Worm (Caenorhabditis elegans) whole organism, L3 larva: Measurements from ENCODE around the gene srj-25.

Experiments
- R02D3.7 ChIP-seq: fragments of 150-350 bp; optimal IDR thresholded peaks from 2 replicates; lab custom pipeline; 2014; ENCODE audit warnings: missing biosample characterization, missing genetic modification characterization
- ZK546.5 ChIP-seq: sonication (generic microtip); optimal IDR thresholded peaks from 2 replicates; lab custom pipeline; 2017; ENCODE audit warnings: missing biosample characterization, missing genetic modification characterization
- aly-2 ChIP-seq: fragments of 150-350 bp; optimal IDR thresholded peaks from 2 replicates; lab custom pipeline; 2014; ENCODE audit warnings: missing biosample characterization, missing genetic modification characterization
- ceh-16 ChIP-seq: sonication (generic microtip); optimal IDR thresholded peaks from 2 replicates; lab custom pipeline; 2017; ENCODE audit warnings: missing biosample characterization, missing genetic modification characterization
- ceh-28 ChIP-seq: fragments of 150-350 bp; optimal IDR thresholded peaks from 2 replicates; lab custom pipeline; 2014; ENCODE audit warnings: missing biosample characterization, missing genetic modification reagents, missing genetic modification characterization
- ceh-9 ChIP-seq: sonication (generic microtip); optimal IDR thresholded peaks from 2 replicates; lab custom pipeline; 2018; ENCODE audit warnings: missing biosample characterization, missing genetic modification characterization
- egl-27 ChIP-seq: sonication (generic microtip); optimal IDR thresholded peaks from 4 replicates; lab custom pipeline; 2017; ENCODE audit warnings: missing biosample characterization, missing genetic modification reagents, missing genetic modification characterization
- elt-2 ChIP-seq: sonication (generic microtip); optimal IDR thresholded peaks from 2 replicates; lab custom pipeline; 2016; ENCODE audit warnings: missing genetic modification reagents, mild to moderate bottlenecking, missing genetic modification characterization, missing compliant biosample characterization
- fkh-10 ChIP-seq: sonication (generic microtip); optimal IDR thresholded peaks from 2 replicates; lab custom pipeline; 2017; ENCODE audit warnings: missing biosample characterization, missing genetic modification reagents, missing genetic modification characterization
- fkh-2 ChIP-seq: fragments of 150-350 bp; optimal IDR thresholded peaks from 2 replicates; lab custom pipeline; 2014; ENCODE audit warnings: missing biosample characterization, missing genetic modification reagents, missing genetic modification characterization
- lin-15B ChIP-seq: fragments of 150-350 bp; optimal IDR thresholded peaks from 2 replicates; lab custom pipeline; 2014; ENCODE audit warnings: missing biosample characterization, missing genetic modification characterization
- lin-39 ChIP-seq: fragments of 150-350 bp; optimal IDR thresholded peaks from 2 replicates; lab custom pipeline; 2018; ENCODE audit warnings: missing biosample characterization, missing genetic modification reagents, missing genetic modification characterization
- lsy-12 ChIP-seq: sonication (generic microtip); optimal IDR thresholded peaks from 2 replicates; lab custom pipeline; 2016; ENCODE audit warnings: mild to moderate bottlenecking, missing genetic modification characterization, missing compliant biosample characterization
- mml-1 ChIP-seq: fragments of 150-350 bp; sonication (generic microtip); optimal IDR thresholded peaks from 3 replicates; lab custom pipeline; 2014; ENCODE audit warnings: missing biosample characterization, missing genetic modification characterization
- nfya-1 ChIP-seq: sonication (generic microtip); optimal IDR thresholded peaks from 2 replicates; lab custom pipeline; 2017; ENCODE audit warnings: missing genetic modification characterization, mild to moderate bottlenecking, missing compliant biosample characterization, antibody characterized with exemption, moderate library complexity; ENCODE audit not compliant: insufficient read depth
- nhr-11 ChIP-seq: fragments of 150-350 bp; optimal IDR thresholded peaks from 2 replicates; lab custom pipeline; 2014; ENCODE audit warnings: missing biosample characterization, missing genetic modification characterization
- nhr-12 ChIP-seq: fragments of 150-350 bp; optimal IDR thresholded peaks from 2 replicates; lab custom pipeline; 2014; ENCODE audit warnings: missing biosample characterization, missing genetic modification characterization
- nhr-23 ChIP-seq: fragments of 150-350 bp; optimal IDR thresholded peaks from 2 replicates; lab custom pipeline; 2014; ENCODE audit warnings: missing biosample characterization, missing genetic modification reagents, missing genetic modification characterization
- nhr-237 ChIP-seq: fragments of 150-350 bp; optimal IDR thresholded peaks from 2 replicates; lab custom pipeline; 2014; ENCODE audit warnings: missing biosample characterization, missing genetic modification characterization
- nhr-28 ChIP-seq: fragments of 150-350 bp; optimal IDR thresholded peaks from 2 replicates; lab custom pipeline; 2014; ENCODE audit warnings: missing biosample characterization, missing genetic modification characterization
- nhr-76 ChIP-seq: fragments of 150-350 bp; sonication (generic microtip); optimal IDR thresholded peaks from 5 replicates; lab custom pipeline; 2014; ENCODE audit warnings: missing biosample characterization, missing genetic modification characterization
- nhr-77 ChIP-seq: fragments of 150-350 bp; optimal IDR thresholded peaks from 2 replicates; lab custom pipeline; 2014; ENCODE audit warnings: missing biosample characterization, missing genetic modification characterization
- pha-4 ChIP-seq: fragments of 150-350 bp; optimal IDR thresholded peaks from 2 replicates; lab custom pipeline; 2014; ENCODE audit warnings: missing biosample characterization, missing genetic modification reagents, missing genetic modification characterization
- pqm-1 ChIP-seq: fragments of 150-350 bp; optimal IDR thresholded peaks from 2 replicates; lab custom pipeline; 2017; ENCODE audit warnings: missing biosample characterization, missing genetic modification characterization, inconsistent platforms
- snpc-4 ChIP-seq: fragments of 150-350 bp; optimal IDR thresholded peaks from 2 replicates; lab custom pipeline; 2014; ENCODE audit warnings: missing biosample characterization, missing genetic modification characterization
- tbx-2 ChIP-seq: sonication (generic microtip); optimal IDR thresholded peaks from 2 replicates; lab custom pipeline; 2016; ENCODE audit warnings: mild to moderate bottlenecking, missing genetic modification characterization, missing compliant biosample characterization
- unc-39 ChIP-seq: sonication (generic microtip); optimal IDR thresholded peaks from 4 replicates; lab custom pipeline; 2017; ENCODE audit warnings: missing biosample characterization, missing genetic modification characterization
- unc-62 ChIP-seq: fragments of 150-350 bp; sonication (generic microtip); optimal IDR thresholded peaks from 4 replicates; lab custom pipeline; 2014; ENCODE audit warnings: missing biosample characterization, missing genetic modification reagents, missing genetic modification characterization
- zag-1 ChIP-seq: fragments of 150-350 bp; optimal IDR thresholded peaks from 2 replicates; lab custom pipeline; 2014; ENCODE audit warnings: missing biosample characterization, missing genetic modification characterization
- ztf-11 ChIP-seq: fragments of 150-350 bp; optimal IDR thresholded peaks from 2 replicates; lab custom pipeline; 2014; ENCODE audit warnings: missing biosample characterization, missing genetic modification characterization

Gene srj-25

ce11 chrV:752679-753333, 16.7 kb upstream of the srj-25 start, which contains the start of the genes str-262 and srp-1:
TSS of gene str-262 (minus strand) at chrV:752779.
TSS of gene srp-1 (plus strand) at chrV:753283.
- TF ChIP-seq ceh-28 (tag; lab: Kevin White, UChicago) (no peak), nhr-11 (tag; lab: Kevin White, UChicago) (no peak), nhr-23 (tag; lab: Kevin White, UChicago) (no peak), pha-4 (tag; lab: Kevin White, UChicago) (no peak), fkh-10 (GFP tag; lab: Kevin White, UChicago) (no peak), lsy-12 (no peak), mml-1 (tag; lab: Kevin White, UChicago) (no peak), lin-15B (tag; lab: Kevin White, UChicago) (no peak), egl-27 (tag; lab: Kevin White, UChicago) (no peak), nhr-12 (tag; lab: Kevin White, UChicago) (no peak), elt-2 (tag; lab: Kevin White, UChicago) (no peak), nhr-28 (tag; lab: Kevin White, UChicago) (no peak), R02D3.7 (tag; lab: Kevin White, UChicago) (no peak), zag-1 (tag; lab: Kevin White, UChicago) (no peak), nhr-77 (no peak), ceh-16 (tag; lab: Kevin White, UChicago) (no peak)

ce11 chrV:748044-748443, 12.0 kb upstream of the srj-25 start, which contains the start of gene sri-4:
TSS of gene sri-4 (plus strand) at chrV:748344.
- TF ChIP-seq nhr-76 (no peak), nhr-23 (tag; lab: Kevin White, UChicago) (no peak), lin-39 (tag; lab: Kevin White, UChicago) (no peak), pha-4 (tag; lab: Kevin White, UChicago) (no peak), nhr-11 (tag; lab: Kevin White, UChicago) (no peak), nhr-77 (no peak), fkh-2 (tag; lab: Kevin White, UChicago) (no peak)

- no peak for TF ChIP-seq nhr-77
- no peak for TF ChIP-seq ceh-9
- no peak for TF ChIP-seq lsy-12
- TF ChIP-seq ZK546.5 (tag; lab: Kevin White, UChicago) = no peak
- TF ChIP-seq ztf-11 (tag; lab: Kevin White, UChicago) = no peak
- TF ChIP-seq mml-1 (tag; lab: Kevin White, UChicago) = no peak
- no peak for TF ChIP-seq aly-2 (tag; lab: Kevin White, UChicago)
- TF ChIP-seq nhr-76 = no peak
- no peak for TF ChIP-seq elt-2 (tag; lab: Kevin White, UChicago)
- no peak for TF ChIP-seq fkh-10 (GFP tag; lab: Kevin White, UChicago)
- no peak for TF ChIP-seq pha-4 (tag; lab: Kevin White, UChicago)
- no peak for TF ChIP-seq egl-27 (tag; lab: Kevin White, UChicago)
- no peak for TF ChIP-seq ceh-16 (tag; lab: Kevin White, UChicago)
- TF ChIP-seq lin-39 (tag; lab: Kevin White, UChicago) = no peak
- TF ChIP-seq fkh-2 (tag; lab: Kevin White, UChicago) = no peak
- no peak for TF ChIP-seq pqm-1
- no peak for TF ChIP-seq nhr-23 (tag; lab: Kevin White, UChicago)
Measured at ce11 chrV:743348-743747, 7.3 kb upstream of the srj-25 start, which contains the start of gene str-134. TSS of gene str-134 (plus strand) at chrV:743648.

- TF ChIP-seq nhr-76 = no peak
- no peak for TF ChIP-seq nhr-77
- TF ChIP-seq R02D3.7 (tag; lab: Kevin White, UChicago) = no peak
- no peak for TF ChIP-seq snpc-4 (tag; lab: Kevin White, UChicago)
- TF ChIP-seq nhr-11 (tag; lab: Kevin White, UChicago) = no peak
- no peak for TF ChIP-seq tbx-2
Measured at ce11 chrV:741820-742219, 5.7 kb upstream of the srj-25 start, which contains the start of gene C05E4.7. TSS of gene C05E4.7 (plus strand) at chrV:742120.

- TF ChIP-seq nfya-1 (tag; lab: Kevin White, UChicago) (no peak), unc-39 (no peak), R02D3.7 (tag; lab: Kevin White, UChicago) (no peak), ceh-9 (no peak), nhr-237 (tag; lab: Kevin White, UChicago) (no peak), nhr-11 (tag; lab: Kevin White, UChicago) (no peak), unc-62 (GFP tag; lab: Kevin White, UChicago) (no peak), nhr-23 (tag; lab: Kevin White, UChicago) (no peak), zag-1 (tag; lab: Kevin White, UChicago) (no peak)
Measured at ce11 chrV:738770-739169, 2.7 kb upstream of the srj-25 start, which contains the start of gene srj-24. TSS of gene srj-24 (minus strand) at chrV:738870.
